Worm (Caenorhabditis elegans): Measurements from ENCODE around the gene F36H5.18.

The F36H5.18 gene

ce11 chrII:1750413-1750812 is 9.3 kb upstream of the F36H5.18 start, which contains the start of the genes F36H5.13 and F36H5.8:
TSS of gene F36H5.13 (minus strand) at chrII:1750513.
TSS of gene F36H5.8 (minus strand) at chrII:1750686.
- TF ChIP-seq hlh-15 (tag; optimal IDR thresholded peaks at IDR 0.05) (no peak), pha-2 (tag; optimal IDR thresholded peaks at IDR 0.05) (no peak), nfya-1 (tag; optimal IDR thresholded peaks at IDR 0.05) (no peak), fkh-10 (GFP tag; optimal IDR thresholded peaks at IDR 0.05) (no peak), che-1 (tag; optimal IDR thresholded peaks at IDR 0.05) (no peak), hlh-8 (tag; optimal IDR thresholded peaks at IDR 0.05) (no peak), fkh-6 (tag; optimal IDR thresholded peaks at IDR 0.05) (no peak), ceh-6 (GFP tag; optimal IDR thresholded peaks at IDR 0.05) (no peak), ceh-24 (tag; optimal IDR thresholded peaks at IDR 0.05) (no peak), nhr-232 (tag; optimal IDR thresholded peaks at IDR 0.05) (no peak), ceh-14 (tag; optimal IDR thresholded peaks at IDR 0.05) (no peak), pqm-1 (tag; optimal IDR thresholded peaks at IDR 0.05) (no peak), fax-1 (tag; optimal IDR thresholded peaks at IDR 0.05) (no peak), pros-1 (tag; optimal IDR thresholded peaks at IDR 0.05) (no peak), dmd-4 (tag; optimal IDR thresholded peaks at IDR 0.05; ENCODE audit: borderline replicate concordance) (no peak), ceh-22 (tag; optimal IDR thresholded peaks at IDR 0.05) (no peak), rnt-1 (tag; optimal IDR thresholded peaks at IDR 0.05) (no peak)

- TF ChIP-seq zip-5 (tag; optimal IDR thresholded peaks at IDR 0.05) (no peak), dve-1 (tag; optimal IDR thresholded peaks at IDR 0.05) (no peak)
Measured at ce11 chrII:1752990-1753389, 6.7 kb upstream of the F36H5.18 start, which contains the start of gene F36H5.9. TSS of gene F36H5.9 (minus strand) at chrII:1753090.

ce11 chrII:1756072-1756471 is 3.6 kb upstream of the F36H5.18 start, which contains the start of gene F36H5.17:
TSS of gene F36H5.17 (minus strand) at chrII:1756172.
- no peak for TF ChIP-seq ceh-34 (tag; optimal IDR thresholded peaks at IDR 0.05)
- TF ChIP-seq gmeb-2 (tag; optimal IDR thresholded peaks at IDR 0.05) = no peak
- no peak for TF ChIP-seq ceh-6 (GFP tag; optimal IDR thresholded peaks at IDR 0.05)
- no peak for TF ChIP-seq sox-4 (tag; optimal IDR thresholded peaks at IDR 0.05)
- TF ChIP-seq K09A11.1 (tag; optimal IDR thresholded peaks at IDR 0.05; ENCODE audit: insufficient read depth) = no peak
- no peak for TF ChIP-seq ama-1 (optimal IDR thresholded peaks at IDR 0.05)
- TF ChIP-seq pha-2 (tag; optimal IDR thresholded peaks at IDR 0.05) = no peak
- TF ChIP-seq mec-3 (tag; optimal IDR thresholded peaks at IDR 0.05; ENCODE audit: borderline replicate concordance) = no peak

- TF ChIP-seq tbx-2 (tag; optimal IDR thresholded peaks at IDR 0.05) (no peak), rnt-1 (tag; optimal IDR thresholded peaks at IDR 0.05) (no peak), ceh-2 (tag; optimal IDR thresholded peaks at IDR 0.05) (no peak), sox-2 (GFP tag; IDR thresholded peaks at IDR 0.05) (no peak), tbx-7 (tag; optimal IDR thresholded peaks at IDR 0.05) (no peak), K02D7.2 (tag; optimal IDR thresholded peaks at IDR 0.05) (no peak)
Measured at ce11 chrII:1756582-1756981, 3.1 kb upstream of the F36H5.18 start, which contains the start of gene fbxb-53. TSS of gene fbxb-53 (plus strand) at chrII:1756882.

ce11 chrII:1757033-1757432 is 2.7 kb upstream of the F36H5.18 start, which contains the start of gene F36H5.10:
TSS of gene F36H5.10 (plus strand) at chrII:1757333.
- TF ChIP-seq ceh-24 (tag; optimal IDR thresholded peaks at IDR 0.05) (no peak), unc-42 (tag; optimal IDR thresholded peaks at IDR 0.05) (no peak), ceh-2 (tag; optimal IDR thresholded peaks at IDR 0.05) (no peak), npax-4 (tag; optimal IDR thresholded peaks at IDR 0.05) (no peak), lin-11 (tag; optimal IDR thresholded peaks at IDR 0.05) (no peak)

- no peak for TF ChIP-seq tbx-7 (tag; optimal IDR thresholded peaks at IDR 0.05)
- no peak for TF ChIP-seq ahr-1 (tag; optimal IDR thresholded peaks at IDR 0.05)
- TF ChIP-seq gmeb-2 (tag; optimal IDR thresholded peaks at IDR 0.05) = no peak
- TF ChIP-seq ets-4 (tag; optimal IDR thresholded peaks at IDR 0.05) = no peak
- TF ChIP-seq pha-2 (tag; optimal IDR thresholded peaks at IDR 0.05) = no peak
- TF ChIP-seq ceh-30 (tag; optimal IDR thresholded peaks at IDR 0.05) = no peak
- TF ChIP-seq pros-1 (tag; optimal IDR thresholded peaks at IDR 0.05) = no peak
- no peak for TF ChIP-seq npax-4 (tag; optimal IDR thresholded peaks at IDR 0.05)
- no peak for TF ChIP-seq ama-1 (optimal IDR thresholded peaks at IDR 0.05)
- TF ChIP-seq madf-2 (tag; optimal IDR thresholded peaks at IDR 0.05) = no peak
- no peak for TF ChIP-seq C08G9.2 (tag; optimal IDR thresholded peaks at IDR 0.05)
- no peak for TF ChIP-seq nhr-232 (tag; optimal IDR thresholded peaks at IDR 0.05)
- no peak for TF ChIP-seq che-1 (tag; optimal IDR thresholded peaks at IDR 0.05)
- no peak for TF ChIP-seq ceh-48 (tag; optimal IDR thresholded peaks at IDR 0.05)
- TF ChIP-seq pag-3 (tag; optimal IDR thresholded peaks at IDR 0.05; ENCODE audit: borderline replicate concordance) = no peak
- TF ChIP-seq fkh-10 (GFP tag; optimal IDR thresholded peaks at IDR 0.05) = no peak
- no peak for TF ChIP-seq lin-11 (tag; optimal IDR thresholded peaks at IDR 0.05)
Measured at ce11 chrII:1761564-1761963, 1.9 kb downstream of the F36H5.18 start, which contains the start of gene F36H5.4. TSS of gene F36H5.4 (plus strand) at chrII:1761864.

Measured in whole organism, late embryonic.